Fruit fly (Drosophila melanogaster): Measurements from ENCODE around the gene CG7886.

Gene CG7886

dm6 chr3R:14608892-14609692 lies 33.3 kb downstream of the CG7886 start, which contains the start of gene CG14853:
TSS of gene CG14853 (plus strand) at chr3R:14609642.
- peak; percentile 58 for TF ChIP-seq pan (optimal IDR thresholded peaks at IDR 0.05)
- TF ChIP-seq psq (optimal IDR thresholded peaks at IDR 0.05): no peak
- no peak for TF ChIP-seq EcR (GFP tag; optimal IDR thresholded peaks at IDR 0.05)
- TF ChIP-seq usp (GFP tag; optimal IDR thresholded peaks at IDR 0.05): no peak

- TF ChIP-seq Dll (optimal IDR thresholded peaks at IDR 0.05) (no peak), CG8478 (optimal IDR thresholded peaks at IDR 0.05) (no peak), usp (GFP tag; optimal IDR thresholded peaks at IDR 0.05) (no peak), psq (optimal IDR thresholded peaks at IDR 0.05) (no peak), EcR (GFP tag; optimal IDR thresholded peaks at IDR 0.05) (no peak), pan (optimal IDR thresholded peaks at IDR 0.05) (no peak)
Observed at dm6 chr3R:14597935-14598424, 44.4 kb downstream of the CG7886 start.

- TF ChIP-seq usp (GFP tag; optimal IDR thresholded peaks at IDR 0.05): no peak
- TF ChIP-seq Dll (optimal IDR thresholded peaks at IDR 0.05): no peak
- TF ChIP-seq CG8478 (optimal IDR thresholded peaks at IDR 0.05): no peak
- TF ChIP-seq pan (optimal IDR thresholded peaks at IDR 0.05): no peak
- no peak for TF ChIP-seq EcR (GFP tag; optimal IDR thresholded peaks at IDR 0.05)
- no peak for TF ChIP-seq psq (optimal IDR thresholded peaks at IDR 0.05)
Observed at dm6 chr3R:14590753-14591535, 51.4 kb downstream of the CG7886 start.

- no peak for TF ChIP-seq psq (optimal IDR thresholded peaks at IDR 0.05)
- TF ChIP-seq Dll (optimal IDR thresholded peaks at IDR 0.05): no peak
- TF ChIP-seq pan (optimal IDR thresholded peaks at IDR 0.05): no peak
- no peak for TF ChIP-seq usp (GFP tag; optimal IDR thresholded peaks at IDR 0.05)
- TF ChIP-seq EcR (GFP tag; optimal IDR thresholded peaks at IDR 0.05): no peak
- no peak for TF ChIP-seq CG8478 (optimal IDR thresholded peaks at IDR 0.05)
Observed at dm6 chr3R:14589483-14589882, 52.9 kb downstream of the CG7886 start.

- no peak for TF ChIP-seq CG8478 (optimal IDR thresholded peaks at IDR 0.05)
- no peak for TF ChIP-seq Dll (optimal IDR thresholded peaks at IDR 0.05)
- no peak for TF ChIP-seq pan (optimal IDR thresholded peaks at IDR 0.05)
- no peak for TF ChIP-seq psq (optimal IDR thresholded peaks at IDR 0.05)
- no peak for TF ChIP-seq EcR (GFP tag; optimal IDR thresholded peaks at IDR 0.05)
- no peak for TF ChIP-seq usp (GFP tag; optimal IDR thresholded peaks at IDR 0.05)
Observed at dm6 chr3R:14586480-14587443, 55.6 kb downstream of the CG7886 start.

dm6 chr3R:14580045-14580579 lies 62.3 kb downstream of the CG7886 start:
- TF ChIP-seq usp (GFP tag; optimal IDR thresholded peaks at IDR 0.05) (no peak), pan (optimal IDR thresholded peaks at IDR 0.05) (no peak), psq (optimal IDR thresholded peaks at IDR 0.05) (no peak), CG8478 (optimal IDR thresholded peaks at IDR 0.05) (no peak), EcR (GFP tag; optimal IDR thresholded peaks at IDR 0.05) (no peak), Dll (optimal IDR thresholded peaks at IDR 0.05) (no peak)

- no peak for TF ChIP-seq EcR (GFP tag; optimal IDR thresholded peaks at IDR 0.05)
- no peak for TF ChIP-seq Dll (optimal IDR thresholded peaks at IDR 0.05)
- no peak for TF ChIP-seq usp (GFP tag; optimal IDR thresholded peaks at IDR 0.05)
- no peak for TF ChIP-seq CG8478 (optimal IDR thresholded peaks at IDR 0.05)
- no peak for TF ChIP-seq pan (optimal IDR thresholded peaks at IDR 0.05)
- no peak for TF ChIP-seq psq (optimal IDR thresholded peaks at IDR 0.05)
Observed at dm6 chr3R:14577803-14578493, 64.4 kb downstream of the CG7886 start.

dm6 chr3R:14576692-14577646 lies 65.4 kb downstream of the CG7886 start, which contains the start of gene stumps:
TSS of gene stumps (plus strand) at chr3R:14577217.
- TF ChIP-seq pan (optimal IDR thresholded peaks at IDR 0.05): no peak
- no peak for TF ChIP-seq CG8478 (optimal IDR thresholded peaks at IDR 0.05)
- no peak for TF ChIP-seq psq (optimal IDR thresholded peaks at IDR 0.05)
- no peak for TF ChIP-seq usp (GFP tag; optimal IDR thresholded peaks at IDR 0.05)
- no peak for TF ChIP-seq Dll (optimal IDR thresholded peaks at IDR 0.05)
- no peak for TF ChIP-seq EcR (GFP tag; optimal IDR thresholded peaks at IDR 0.05)
